Worm (Caenorhabditis elegans): ENCODE data around the gene cnt-1.

Gene cnt-1

DNA sequence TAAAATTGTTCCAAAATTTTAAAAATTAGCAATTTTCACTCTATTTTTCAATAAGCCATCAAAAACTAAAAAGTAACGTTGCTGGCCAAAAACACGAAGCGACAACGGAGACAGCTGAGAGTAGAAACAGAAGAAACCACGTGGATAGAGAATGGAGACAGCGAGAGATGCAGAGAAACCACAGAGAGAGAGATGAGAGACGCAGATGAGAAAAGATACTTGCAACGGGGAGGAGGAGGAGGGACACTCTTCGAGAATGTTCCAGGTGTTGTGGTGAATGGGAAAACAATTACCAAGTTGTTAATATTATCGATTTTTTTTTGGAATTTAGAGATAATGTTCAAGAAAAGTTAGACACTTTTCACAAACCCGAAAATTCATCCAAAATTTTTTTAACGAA is 13.7 kb upstream of the cnt-1 start:
- peak; percentile 88 for TF ChIP-seq atf-7 (tag; optimal IDR thresholded peaks at IDR 0.05)
- peak; percentile 84 for TF ChIP-seq chd-7 (tag; optimal IDR thresholded peaks at IDR 0.05)
- no peak for TF ChIP-seq zim-3 (tag; optimal IDR thresholded peaks at IDR 0.05)
- no peak for TF ChIP-seq snpc-4 (GFP tag; optimal IDR thresholded peaks at IDR 0.05)
- TF ChIP-seq snpc-4 (tag; optimal IDR thresholded peaks at IDR 0.05) = peak in 3 of 4 experiments; percentile 49 to 73 (median 70)
- peak; percentile 75 for TF ChIP-seq lin-54 (GFP tag; optimal IDR thresholded peaks at IDR 0.05)
- peak; percentile 79 to 92 for TF ChIP-seq let-607 (tag; optimal IDR thresholded peaks at IDR 0.05)
- no peak for TF ChIP-seq zfh-2 (GFP tag; conservative IDR thresholded peaks at IDR 0.05)
- TF ChIP-seq nhr-27 (tag; optimal IDR thresholded peaks at IDR 0.05) = no peak
- no peak for TF ChIP-seq nhr-179 (tag; optimal IDR thresholded peaks at IDR 0.05)
- peak; percentile 50 for TF ChIP-seq mel-28 (tag; optimal IDR thresholded peaks at IDR 0.05; ENCODE audit: borderline replicate concordance)
- peak; percentile 64 for TF ChIP-seq ceh-100 (GFP tag; IDR thresholded peaks at IDR 0.05)
- TF ChIP-seq hsf-1 (GFP tag; IDR thresholded peaks at IDR 0.05) = peak; percentile 99
- TF ChIP-seq ztf-22 (GFP tag; optimal IDR thresholded peaks at IDR 0.05) = peak; percentile 58
- TF ChIP-seq aptf-2 (GFP tag; conservative IDR thresholded peaks at IDR 0.05) = no peak
- peak; percentile 57 for TF ChIP-seq gei-17 (GFP tag; optimal IDR thresholded peaks at IDR 0.05)
- no peak for TF ChIP-seq lin-26 (GFP tag; IDR thresholded peaks at IDR 0.05)
- peak; percentile 76 for TF ChIP-seq Y53G8AR.9 (GFP tag; conservative IDR thresholded peaks at IDR 0.05)
- TF ChIP-seq nfyb-1 (GFP tag; IDR thresholded peaks at IDR 0.05) = peak; percentile 91
- TF ChIP-seq sea-2 (GFP tag; IDR thresholded peaks at IDR 0.05) = no peak
- TF ChIP-seq dpl-1 (GFP tag; optimal IDR thresholded peaks at IDR 0.05) = peak; percentile 12
- no peak for TF ChIP-seq F57A8.1 (GFP tag; optimal IDR thresholded peaks at IDR 0.05)
- no peak for TF ChIP-seq ccch-3 (GFP tag; optimal IDR thresholded peaks at IDR 0.05)
- no peak for TF ChIP-seq mes-4 (tag; optimal IDR thresholded peaks at IDR 0.05)
- peak; percentile 67 for TF ChIP-seq ZK185.1 (tag; optimal IDR thresholded peaks at IDR 0.05; ENCODE audit: poor library complexity, severe bottlenecking)
- TF ChIP-seq dox-1 (GFP tag; IDR thresholded peaks at IDR 0.05) = no peak; the same call in 1 of the 2 replicates
- TF ChIP-seq lir-1 (GFP tag; conservative IDR thresholded peaks at IDR 0.05) = peak; percentile 70; the same call in 1 of the 2 replicates
- TF ChIP-seq Y56A3A.18 (GFP tag; IDR thresholded peaks at IDR 0.05) = peak; percentile 30; the same call in 1 of the 2 replicates
- TF ChIP-seq ama-1 (optimal IDR thresholded peaks at IDR 0.05) = peak; percentile 69
- TF ChIP-seq ama-1 (GFP tag; optimal IDR thresholded peaks at IDR 0.05) = no peak
- peak; percentile 89 for TF ChIP-seq B0336.3 (GFP tag; IDR thresholded peaks at IDR 0.05)
- TF ChIP-seq sptf-2 (GFP tag; optimal IDR thresholded peaks at IDR 0.05) = no peak
- TF ChIP-seq nfya-1 (tag; optimal IDR thresholded peaks at IDR 0.05; ENCODE audit: borderline replicate concordance, insufficient read depth) = no peak
- no peak for TF ChIP-seq attf-6 (GFP tag; IDR thresholded peaks at IDR 0.05)
- TF ChIP-seq tbp1 (GFP tag; optimal IDR thresholded peaks at IDR 0.05) = peak; percentile 65
- 0 out of 2 replicates have a peak, but pooled peaks have one; percentile 17 for TF ChIP-seq egl-18 (GFP tag; IDR thresholded peaks at IDR 0.05)
- 0 out of 2 replicates have a peak, but pooled peaks have one; percentile 42 for TF ChIP-seq cebp-1 (GFP tag; IDR thresholded peaks at IDR 0.05)
- peak; percentile 85 for TF ChIP-seq cebp-1 (tag; optimal IDR thresholded peaks at IDR 0.05)
- TF ChIP-seq mxl-1 (tag; optimal IDR thresholded peaks at IDR 0.05) = no peak
- TF ChIP-seq D2030.7 (GFP tag; IDR thresholded peaks at IDR 0.05) = no peak
- TF ChIP-seq C06A6.2 (GFP tag; conservative IDR thresholded peaks at IDR 0.05) = peak; percentile 87
- TF ChIP-seq K12H6.12 (tag; optimal IDR thresholded peaks at IDR 0.05) = peak; percentile 87
- peak; percentile 72 for TF ChIP-seq egrh-3 (GFP tag; IDR thresholded peaks at IDR 0.05)
- peak; percentile 27 for TF ChIP-seq die-1 (tag; optimal IDR thresholded peaks at IDR 0.05)
- no peak for TF ChIP-seq lag-1 (GFP tag; IDR thresholded peaks at IDR 0.05)
- peak; percentile 69 for TF ChIP-seq rcor-1 (GFP tag; IDR thresholded peaks at IDR 0.05)
- peak; percentile 77 for TF ChIP-seq F22D6.2 (tag; optimal IDR thresholded peaks at IDR 0.05)
- TF ChIP-seq C17E4.6 (GFP tag; IDR thresholded peaks at IDR 0.05) = 0 out of 2 replicates have a peak, but pooled peaks have one; percentile 16
- no peak for TF ChIP-seq F52B5.7 (tag; optimal IDR thresholded peaks at IDR 0.05)

Data from whole organism, young adult.